Worm (Caenorhabditis elegans) whole organism, midembryonic: Measurements from ENCODE around the gene F58B4.5.

Experiments
- T22C8.4 ChIP-seq: fragments of 200-800 bp; sonication (Bioruptor generic); IDR thresholded peaks from 2 replicates; pipeline ENCODE4 v1.3.6; 2022; ENCODE audit warnings: missing genetic modification characterization, missing compliant biosample characterization
- cog-1 ChIP-seq: sonication (generic microtip); optimal IDR thresholded peaks from 2 replicates; lab custom pipeline; 2016; ENCODE audit warnings: missing genetic modification characterization, missing compliant biosample characterization
- flt-1 ChIP-seq: fragments of 200-800 bp; sonication (Bioruptor generic); IDR thresholded peaks from 2 replicates; pipeline ENCODE4 v1.3.6; 2022; ENCODE audit warnings: missing genetic modification characterization, missing compliant biosample characterization
- klf-2 ChIP-seq: fragments of 200-800 bp; sonication (Bioruptor generic); conservative IDR thresholded peaks from 2 replicates; pipeline ENCODE4 v1.3.6; 2022; ENCODE audit warnings: missing genetic modification reagents, missing genetic modification characterization, missing compliant biosample characterization
- med-1 ChIP-seq: sonication (generic microtip); optimal IDR thresholded peaks from 2 replicates; lab custom pipeline; 2017; ENCODE audit warnings: missing genetic modification characterization, mild to moderate bottlenecking, missing compliant biosample characterization, antibody characterized with exemption, missing genetic modification reagents; ENCODE audit not compliant: insufficient read depth
- ref-1 ChIP-seq: fragments of 200-800 bp; sonication (Bioruptor generic); conservative IDR thresholded peaks from 2 replicates; pipeline ENCODE4 v1.3.6; 2022; ENCODE audit warnings: missing genetic modification reagents, missing genetic modification characterization, missing compliant biosample characterization
- tab-1 ChIP-seq: fragments of 200-800 bp; sonication (Bioruptor generic); IDR thresholded peaks from 2 replicates; pipeline ENCODE4 v1.3.6; 2022; ENCODE audit warnings: missing genetic modification characterization, missing compliant biosample characterization
- ztf-23 ChIP-seq: fragments of 200-800 bp; sonication (Bioruptor generic); IDR thresholded peaks from 2 replicates; pipeline ENCODE4 v1.3.6; 2022; ENCODE audit warnings: missing genetic modification reagents, missing genetic modification characterization, missing compliant biosample characterization
- ztf-29 ChIP-seq: fragments of 200-800 bp; sonication (Bioruptor generic); IDR thresholded peaks from 2 replicates; pipeline ENCODE4 v1.3.6; 2022; ENCODE audit warnings: missing genetic modification reagents, missing genetic modification characterization, missing compliant biosample characterization

The F58B4.5 gene

DNA sequence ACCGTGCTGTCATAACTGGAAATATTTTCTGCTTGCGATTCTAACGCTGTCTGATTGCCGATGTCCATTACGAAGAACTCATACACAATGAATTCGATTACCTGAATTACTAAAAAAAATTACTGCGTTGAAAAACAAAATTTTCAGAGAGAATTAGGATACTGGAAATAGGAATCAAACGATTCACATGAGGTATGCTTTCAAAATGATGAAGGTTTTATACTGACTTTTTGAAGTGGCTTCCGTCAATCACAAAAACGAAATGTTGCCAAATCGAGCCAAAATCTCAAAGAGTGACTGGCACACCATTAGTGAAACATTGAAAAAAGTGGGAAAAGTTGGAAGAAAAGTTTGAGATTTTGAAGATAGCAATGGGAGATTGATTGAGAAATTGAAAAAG lies 23.4 kb upstream of the F58B4.5 start, which contains the start of gene zzz-1:
zzz-1 (minus strand) TSS at position 101 of the 400 bp plus-strand sequence.
- TF ChIP-seq T22C8.4 (GFP tag; lab: Robert Waterston, UW): no peak
- no peak for TF ChIP-seq tab-1 (GFP tag; lab: Robert Waterston, UW)
- no peak for TF ChIP-seq med-1
- no peak for TF ChIP-seq flt-1 (GFP tag; lab: Robert Waterston, UW)
- TF ChIP-seq ref-1 (GFP tag; lab: Robert Waterston, UW): no peak
- TF ChIP-seq klf-2 (GFP tag; lab: Robert Waterston, UW): no peak
- TF ChIP-seq ztf-23: no peak
- no peak for TF ChIP-seq ztf-29 (GFP tag; lab: Robert Waterston, UW)
- TF ChIP-seq cog-1 (tag; lab: Kevin White, UChicago): no peak

DNA sequence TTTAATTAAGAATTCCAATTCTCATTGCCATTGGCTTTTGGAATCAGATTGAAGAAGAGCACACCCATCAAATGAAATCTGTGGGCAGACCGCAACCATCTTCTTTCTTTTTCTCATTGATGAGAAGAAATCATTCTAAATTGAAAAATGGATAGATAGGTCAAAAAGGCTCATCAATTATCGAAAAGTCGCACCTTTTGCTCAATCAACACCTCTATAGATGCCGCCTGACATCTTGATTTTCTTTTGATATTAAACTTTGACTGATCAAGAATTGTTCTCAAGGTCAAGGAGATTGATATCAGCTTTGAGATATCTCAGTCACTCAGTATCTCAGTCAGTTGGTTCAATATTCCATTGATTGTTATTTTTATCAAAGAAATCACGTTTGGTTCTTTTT lies 22.5 kb upstream of the F58B4.5 start:
- TF ChIP-seq ztf-29 (GFP tag; lab: Robert Waterston, UW) (no peak), klf-2 (GFP tag; lab: Robert Waterston, UW) (no peak), med-1 (no peak), ztf-23 (no peak), tab-1 (GFP tag; lab: Robert Waterston, UW) (no peak), cog-1 (tag; lab: Kevin White, UChicago) (no peak), T22C8.4 (GFP tag; lab: Robert Waterston, UW) (no peak), ref-1 (GFP tag; lab: Robert Waterston, UW) (no peak), flt-1 (GFP tag; lab: Robert Waterston, UW) (no peak)

DNA sequence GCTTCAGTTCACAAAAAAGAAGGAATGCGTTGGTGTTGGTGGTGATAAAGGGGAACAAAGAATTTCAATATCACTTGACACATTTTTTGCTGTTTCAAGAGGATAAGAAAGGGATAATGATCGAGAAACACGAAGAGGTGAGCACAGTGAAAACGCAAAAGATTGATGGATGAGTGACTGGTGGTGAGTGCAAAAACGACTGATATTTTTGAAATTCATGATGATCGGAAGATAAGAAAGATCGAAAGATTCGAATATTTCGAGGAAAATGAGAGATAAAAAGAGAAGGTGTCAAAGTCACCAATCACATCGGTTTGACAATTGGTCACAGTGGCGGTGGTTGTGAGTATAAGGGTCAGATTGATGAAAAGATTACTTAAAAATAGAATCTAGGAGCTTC lies 16.6 kb upstream of the F58B4.5 start:
- TF ChIP-seq cog-1 (tag; lab: Kevin White, UChicago) (no peak), ref-1 (GFP tag; lab: Robert Waterston, UW) (no peak), T22C8.4 (GFP tag; lab: Robert Waterston, UW) (no peak), klf-2 (GFP tag; lab: Robert Waterston, UW) (no peak), med-1 (no peak), ztf-29 (GFP tag; lab: Robert Waterston, UW) (no peak), tab-1 (GFP tag; lab: Robert Waterston, UW) (no peak), flt-1 (GFP tag; lab: Robert Waterston, UW) (no peak), ztf-23 (no peak)

DNA sequence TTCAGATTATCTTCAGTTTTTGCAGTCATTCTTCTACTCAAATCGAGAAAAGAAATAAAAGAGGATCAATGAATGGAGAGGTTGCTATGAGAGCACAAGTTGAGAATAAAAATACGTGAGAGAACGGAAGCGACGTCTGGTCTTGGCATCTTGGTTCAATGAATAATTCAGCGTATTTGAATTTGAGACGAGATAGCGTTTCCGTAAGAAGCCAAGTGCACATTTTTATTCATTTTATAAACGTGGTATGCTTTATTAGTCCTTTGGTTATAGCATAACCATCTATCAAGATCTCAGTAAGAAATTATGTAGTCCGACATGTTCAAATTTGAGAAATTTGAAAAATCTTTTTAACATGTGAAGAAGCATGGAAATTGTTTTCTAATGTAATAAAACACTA lies 14.1 kb upstream of the F58B4.5 start, which contains the start of gene F58B4.2:
F58B4.2 (minus strand) TSS at position 101 of the 400 bp plus-strand sequence.
- no peak for TF ChIP-seq T22C8.4 (GFP tag; lab: Robert Waterston, UW)
- no peak for TF ChIP-seq flt-1 (GFP tag; lab: Robert Waterston, UW)
- TF ChIP-seq ref-1 (GFP tag; lab: Robert Waterston, UW): no peak

DNA sequence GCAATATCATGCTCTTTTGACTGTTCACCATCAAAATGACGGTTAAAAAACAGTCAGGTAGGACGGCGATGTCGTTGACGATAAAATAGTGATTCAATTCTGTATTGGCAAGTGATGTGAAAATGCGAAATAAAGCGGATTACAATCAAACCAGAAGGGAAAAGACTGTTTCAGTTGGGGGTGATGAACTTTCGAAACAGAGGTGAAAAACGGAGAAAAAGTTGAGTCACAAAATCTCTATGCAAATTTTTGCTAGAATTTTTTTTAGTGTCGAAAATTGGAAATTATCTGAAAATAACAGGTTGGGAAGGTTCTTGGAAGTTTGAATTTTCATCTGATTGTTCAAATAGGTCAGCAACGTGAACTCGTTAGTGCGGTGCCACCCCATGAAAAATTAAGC lies 10.7 kb upstream of the F58B4.5 start, which contains the start of gene nas-31:
nas-31 (minus strand) TSS at position 101 of the 400 bp plus-strand sequence.
- TF ChIP-seq T22C8.4 (GFP tag; lab: Robert Waterston, UW): no peak
- no peak for TF ChIP-seq flt-1 (GFP tag; lab: Robert Waterston, UW)
- no peak for TF ChIP-seq med-1
- TF ChIP-seq ztf-23: no peak
- no peak for TF ChIP-seq cog-1 (tag; lab: Kevin White, UChicago)
- TF ChIP-seq ref-1 (GFP tag; lab: Robert Waterston, UW): no peak
- TF ChIP-seq ztf-29 (GFP tag; lab: Robert Waterston, UW): no peak
- TF ChIP-seq tab-1 (GFP tag; lab: Robert Waterston, UW): no peak
- TF ChIP-seq klf-2 (GFP tag; lab: Robert Waterston, UW): no peak

DNA sequence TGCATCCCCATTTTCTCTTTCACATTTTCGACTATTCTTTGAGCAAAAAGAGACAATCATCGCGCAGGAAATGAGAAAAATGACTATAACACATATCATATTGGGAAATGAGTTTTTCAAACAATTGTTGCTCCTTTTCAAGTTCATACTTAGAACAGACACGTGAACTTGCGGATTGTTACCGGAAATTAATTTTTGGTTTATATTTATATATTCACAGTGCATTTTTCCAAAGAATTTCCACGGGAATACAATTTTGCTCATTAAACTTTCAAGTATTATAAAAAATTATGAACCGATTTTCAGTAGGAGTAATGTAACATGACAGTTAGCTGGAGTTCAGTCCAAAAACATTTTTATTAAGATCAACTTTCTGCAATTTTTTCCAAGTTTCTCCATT lies 9.3 kb upstream of the F58B4.5 start, which contains the start of gene F58B4.7:
F58B4.7 (minus strand) TSS at position 101 of the 400 bp plus-strand sequence.
- no peak for TF ChIP-seq flt-1 (GFP tag; lab: Robert Waterston, UW)
- TF ChIP-seq ref-1 (GFP tag; lab: Robert Waterston, UW): no peak
- no peak for TF ChIP-seq T22C8.4 (GFP tag; lab: Robert Waterston, UW)
- TF ChIP-seq ztf-29 (GFP tag; lab: Robert Waterston, UW): no peak
- TF ChIP-seq cog-1 (tag; lab: Kevin White, UChicago): no peak

DNA sequence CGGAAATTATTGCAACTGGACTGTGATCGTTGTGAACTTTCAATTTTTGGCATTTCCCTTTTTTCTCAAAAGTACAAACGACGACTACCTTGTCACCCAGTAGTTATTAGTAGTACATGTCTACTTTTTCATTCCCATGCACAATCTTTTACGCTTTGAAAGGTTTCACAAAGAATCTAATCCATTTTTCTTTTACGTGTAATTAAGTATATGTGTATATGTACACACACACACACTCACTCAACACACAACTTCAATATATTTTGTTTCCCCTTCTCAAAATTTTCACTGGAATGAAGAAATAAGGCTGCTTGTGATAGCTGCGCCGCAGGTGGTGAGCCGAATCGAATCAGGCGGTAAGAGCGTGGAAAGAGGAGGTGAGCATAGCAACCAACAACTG lies 7.8 kb upstream of the F58B4.5 start, which contains the start of gene F58B4.6:
F58B4.6 (plus strand) TSS at position 301 of the 400 bp plus-strand sequence.
- TF ChIP-seq ztf-29 (GFP tag; lab: Robert Waterston, UW) (no peak), med-1 (no peak), flt-1 (GFP tag; lab: Robert Waterston, UW) (no peak), ref-1 (GFP tag; lab: Robert Waterston, UW) (no peak), tab-1 (GFP tag; lab: Robert Waterston, UW) (no peak), cog-1 (tag; lab: Kevin White, UChicago) (no peak), klf-2 (GFP tag; lab: Robert Waterston, UW) (no peak), ztf-23 (no peak), T22C8.4 (GFP tag; lab: Robert Waterston, UW) (no peak)

DNA sequence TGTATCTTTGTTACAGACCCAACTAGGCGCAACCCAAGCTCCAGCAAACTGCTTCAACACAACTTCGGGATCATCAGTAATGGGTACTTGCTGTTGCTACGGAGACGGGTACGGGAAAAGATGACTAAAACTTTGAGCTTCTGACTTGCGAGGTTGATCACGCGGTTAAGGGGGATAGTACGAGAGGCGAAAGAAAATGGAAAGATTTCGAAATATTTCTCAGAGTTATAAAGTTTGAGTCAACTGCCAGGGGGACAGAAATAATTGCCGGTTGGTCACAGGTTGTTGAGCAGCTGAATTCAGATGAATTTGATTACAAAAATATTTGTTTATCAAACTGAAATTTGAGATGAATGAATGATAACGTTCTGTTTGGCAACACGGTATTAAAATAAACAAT lies 6.8 kb upstream of the F58B4.5 start:
- TF ChIP-seq tab-1 (GFP tag; lab: Robert Waterston, UW) (no peak), ztf-29 (GFP tag; lab: Robert Waterston, UW) (no peak), ref-1 (GFP tag; lab: Robert Waterston, UW) (no peak), T22C8.4 (GFP tag; lab: Robert Waterston, UW) (no peak), cog-1 (tag; lab: Kevin White, UChicago) (no peak), klf-2 (GFP tag; lab: Robert Waterston, UW) (no peak), ztf-23 (no peak), med-1 (no peak), flt-1 (GFP tag; lab: Robert Waterston, UW) (no peak)

DNA sequence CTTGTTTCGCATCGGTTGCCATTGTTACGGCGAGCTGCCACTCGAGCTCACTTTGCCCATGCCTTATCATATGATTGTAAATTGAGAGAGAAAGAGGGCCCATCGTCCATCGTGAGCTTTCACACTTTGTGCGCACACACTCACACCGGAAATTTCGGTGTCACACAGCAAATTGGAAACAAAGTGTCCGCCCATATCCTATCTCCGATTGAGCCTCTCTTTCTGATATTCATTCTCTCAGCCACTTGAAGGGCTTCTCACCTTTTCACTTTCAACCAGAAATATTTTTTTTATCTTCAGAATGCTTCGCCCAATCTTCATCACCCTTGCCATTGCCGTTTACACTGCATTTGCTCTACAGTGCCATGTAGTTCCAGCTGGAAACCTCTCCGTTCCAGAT lies 3.0 kb upstream of the F58B4.5 start, which contains the start of gene F58B4.3:
F58B4.3 (plus strand) TSS at position 301 of the 400 bp plus-strand sequence.
- no peak for TF ChIP-seq klf-2 (GFP tag; lab: Robert Waterston, UW)
- TF ChIP-seq ztf-29 (GFP tag; lab: Robert Waterston, UW): no peak
- no peak for TF ChIP-seq T22C8.4 (GFP tag; lab: Robert Waterston, UW)
- TF ChIP-seq flt-1 (GFP tag; lab: Robert Waterston, UW): no peak
- TF ChIP-seq ztf-23: no peak
- no peak for TF ChIP-seq tab-1 (GFP tag; lab: Robert Waterston, UW)
- no peak for TF ChIP-seq ref-1 (GFP tag; lab: Robert Waterston, UW)
- TF ChIP-seq cog-1 (tag; lab: Kevin White, UChicago): no peak
- TF ChIP-seq med-1: no peak
